Worm (Caenorhabditis elegans) whole organism, L4 larva: ENCODE measurements around the gene nhr-260.

Source experiments
- F10B5.3 ChIP-seq: sonication (generic microtip); optimal IDR thresholded peaks from 2 replicates; lab custom pipeline; 2016; ENCODE audit warnings: mild to moderate bottlenecking, missing genetic modification characterization, missing compliant biosample characterization
- F26F4.8 ChIP-seq: fragments of 200-800 bp; sonication (Bioruptor generic); conservative IDR thresholded peaks from 2 replicates; pipeline ENCODE4 v1.3.6; 2022; ENCODE audit warnings: missing genetic modification characterization, missing compliant biosample characterization
- F44E2.7 ChIP-seq: fragments of 200-800 bp; sonication (Bioruptor generic); IDR thresholded peaks from 2 replicates; pipeline ENCODE4 v2.1.2; 2022; ENCODE audit warnings: missing genetic modification characterization, missing compliant biosample characterization
- R02D3.7 ChIP-seq: fragments of 150-350 bp; sonication (generic microtip); optimal IDR thresholded peaks from 3 replicates; lab custom pipeline; 2014; ENCODE audit warnings: missing biosample characterization, missing genetic modification characterization
- T26A8.4 ChIP-seq: fragments of 200-800 bp; sonication (Bioruptor generic); IDR thresholded peaks from 2 replicates; pipeline ENCODE4 v1.3.6; 2022; ENCODE audit warnings: missing genetic modification characterization, missing compliant biosample characterization
- Y105C5A.15 ChIP-seq: fragments of 200-800 bp; sonication (Bioruptor generic); IDR thresholded peaks from 2 replicates; pipeline ENCODE4 v1.3.6; 2022; ENCODE audit warnings: missing genetic modification characterization, missing compliant biosample characterization
- Y48G9A.11 ChIP-seq: fragments of 200-800 bp; sonication (Bioruptor generic); IDR thresholded peaks from 2 replicates; pipeline ENCODE4 v1.3.6; 2022; ENCODE audit warnings: missing genetic modification reagents, missing genetic modification characterization, missing compliant biosample characterization
- Y75B8A.6 ChIP-seq: fragments of 200-800 bp; sonication (Bioruptor generic); IDR thresholded peaks from 2 replicates; pipeline ENCODE4 v1.3.6; 2022; ENCODE audit warnings: missing genetic modification reagents, missing genetic modification characterization, missing compliant biosample characterization
- ama-1 ChIP-seq: fragments of 150-350 bp; optimal IDR thresholded peaks from 2 replicates; lab custom pipeline; 2014; ENCODE audit warnings: inconsistent platforms, mixed read lengths
- arid-1 ChIP-seq: fragments of 200-800 bp; sonication (Bioruptor generic); conservative IDR thresholded peaks from 2 replicates; pipeline ENCODE4 v1.3.6; 2022; ENCODE audit warnings: missing genetic modification reagents, missing genetic modification characterization, missing compliant biosample characterization
- ceh-28 ChIP-seq: fragments of 150-350 bp; optimal IDR thresholded peaks from 2 replicates; lab custom pipeline; 2014; ENCODE audit warnings: missing biosample characterization, missing genetic modification reagents, missing genetic modification characterization
- ces-1 ChIP-seq: fragments of 150-350 bp; sonication (generic microtip); optimal IDR thresholded peaks from 4 replicates; lab custom pipeline; 2014; ENCODE audit warnings: missing biosample characterization, missing genetic modification reagents, missing genetic modification characterization
- cey-2 ChIP-seq: sonication (generic microtip); optimal IDR thresholded peaks from 3 replicates; lab custom pipeline; 2017; ENCODE audit warnings: missing genetic modification characterization, mild to moderate bottlenecking, missing compliant biosample characterization, antibody characterized with exemption, borderline replicate concordance; ENCODE audit not compliant: insufficient read depth
- daf-16 ChIP-seq, 3 experiments: sonication (generic microtip); optimal IDR thresholded peaks; 2 replicates each; lab custom pipeline; 2016 to 2017; ENCODE audit warnings: missing genetic modification characterization in 3 of 3, missing genetic modification reagents in 3 of 3, mild to moderate bottlenecking in 2 of 3, missing compliant biosample characterization in 2 of 3, missing biosample characterization in 1 of 3, moderate library complexity in 1 of 3
- daf-19 ChIP-seq: fragments of 200-800 bp; sonication (Bioruptor generic); conservative IDR thresholded peaks from 2 replicates; pipeline ENCODE4 v1.3.6; 2022; ENCODE audit warnings: missing genetic modification characterization, missing compliant biosample characterization
- dmd-6 ChIP-seq: fragments of 200-800 bp; sonication (Bioruptor generic); IDR thresholded peaks from 2 replicates; pipeline ENCODE4 v1.3.6; 2022; ENCODE audit warnings: missing genetic modification reagents, missing genetic modification characterization, missing compliant biosample characterization
- egl-43 ChIP-seq: fragments of 200-800 bp; sonication (Bioruptor generic); IDR thresholded peaks from 2 replicates; pipeline ENCODE4 v1.3.6; 2022; ENCODE audit warnings: missing genetic modification reagents, missing genetic modification characterization, missing compliant biosample characterization
- fkh-10 ChIP-seq: fragments of 150-350 bp; optimal IDR thresholded peaks from 2 replicates; lab custom pipeline; 2014; ENCODE audit warnings: missing biosample characterization, missing genetic modification reagents, missing genetic modification characterization
- jun-1 ChIP-seq: fragments of 150-350 bp; optimal IDR thresholded peaks from 2 replicates; lab custom pipeline; 2014; ENCODE audit warnings: missing biosample characterization, missing genetic modification reagents, missing genetic modification characterization
- lin-15B ChIP-seq: fragments of 150-350 bp; sonication (generic microtip); optimal IDR thresholded peaks from 3 replicates; lab custom pipeline; 2014; ENCODE audit warnings: missing biosample characterization, missing genetic modification characterization
- lin-38 ChIP-seq: fragments of 200-800 bp; sonication (Bioruptor generic); IDR thresholded peaks from 2 replicates; pipeline ENCODE4 v1.3.6; 2022; ENCODE audit warnings: missing genetic modification reagents, missing genetic modification characterization, missing compliant biosample characterization
- lin-39 ChIP-seq: fragments of 150-350 bp; optimal IDR thresholded peaks from 2 replicates; lab custom pipeline; 2014; ENCODE audit warnings: missing biosample characterization, missing genetic modification reagents, missing genetic modification characterization
- lir-3 ChIP-seq: sonication (generic microtip); optimal IDR thresholded peaks from 2 replicates; lab custom pipeline; 2016; ENCODE audit warnings: mild to moderate bottlenecking, missing genetic modification characterization, missing compliant biosample characterization
- lsy-2 ChIP-seq, 2 experiments: fragments of 150-350 bp in 1 of 2; sonication (generic microtip) in 1 of 2; optimal IDR thresholded peaks; 2 replicates each; lab custom pipeline; 2014 to 2017; ENCODE audit warnings: missing biosample characterization in 2 of 2, missing genetic modification characterization in 2 of 2
- mep-1 ChIP-seq: fragments of 150-350 bp; sonication (generic microtip); optimal IDR thresholded peaks from 3 replicates; lab custom pipeline; 2014; ENCODE audit warnings: missing biosample characterization, missing genetic modification characterization
- mes-2 ChIP-seq: sonication (generic microtip); optimal IDR thresholded peaks from 2 replicates; lab custom pipeline; 2016; ENCODE audit warnings: missing genotype, mild to moderate bottlenecking, missing genetic modification characterization, missing compliant biosample characterization; ENCODE audit not compliant: poor library complexity, severe bottlenecking
- mxl-2 ChIP-seq: fragments of 200-800 bp; sonication (Bioruptor generic); conservative IDR thresholded peaks from 2 replicates; pipeline ENCODE4 v1.3.6; 2022; ENCODE audit warnings: missing genetic modification reagents, missing genetic modification characterization, missing compliant biosample characterization
- nhr-11 ChIP-seq: fragments of 150-350 bp; optimal IDR thresholded peaks from 2 replicates; lab custom pipeline; 2014; ENCODE audit warnings: missing biosample characterization, missing genetic modification characterization
- nhr-25 ChIP-seq: sonication (generic microtip); optimal IDR thresholded peaks from 2 replicates; lab custom pipeline; 2017; ENCODE audit warnings: missing genetic modification characterization, mild to moderate bottlenecking, missing compliant biosample characterization, antibody characterized with exemption, moderate library complexity, borderline replicate concordance; ENCODE audit not compliant: insufficient read depth
- nhr-28 ChIP-seq: fragments of 150-350 bp; optimal IDR thresholded peaks from 2 replicates; lab custom pipeline; 2014; ENCODE audit warnings: missing biosample characterization, missing genetic modification characterization
- pqm-1 ChIP-seq: sonication (generic microtip); optimal IDR thresholded peaks from 2 replicates; lab custom pipeline; 2017; ENCODE audit warnings: missing biosample characterization, missing genetic modification characterization
- sdz-12 ChIP-seq: fragments of 200-800 bp; sonication (Bioruptor generic); optimal IDR thresholded peaks from 2 replicates; lab custom pipeline; 2018; ENCODE audit warnings: mild to moderate bottlenecking, missing genetic modification characterization, missing compliant biosample characterization
- spr-3 ChIP-seq: fragments of 200-800 bp; sonication (Bioruptor generic); optimal IDR thresholded peaks from 2 replicates; lab custom pipeline; 2018; ENCODE audit warnings: mild to moderate bottlenecking, missing genetic modification characterization, missing compliant biosample characterization
- tag-97 ChIP-seq: fragments of 200-800 bp; sonication (Bioruptor generic); IDR thresholded peaks from 2 replicates; pipeline ENCODE4 v1.3.6; 2022; ENCODE audit warnings: missing genetic modification characterization, missing compliant biosample characterization
- unc-130 ChIP-seq: sonication (generic microtip); optimal IDR thresholded peaks from 2 replicates; lab custom pipeline; 2016; ENCODE audit warnings: missing genetic modification reagents, missing genetic modification characterization, missing compliant biosample characterization
- unc-62 ChIP-seq, 3 experiments: fragments of 150-350 bp in 1 of 3; sonication (generic microtip); optimal IDR thresholded peaks in 2 of 3; peaks in 1 of 3; 1 replicate in 1 of 3; 2 replicates in 2 of 3; lab custom pipeline; 2014 to 2017; ENCODE audit warnings: missing biosample characterization in 3 of 3, missing genetic modification characterization in 3 of 3, missing genetic modification reagents in 3 of 3, missing genotype in 1 of 3
- zfp-2 ChIP-seq: sonication (generic microtip); optimal IDR thresholded peaks from 2 replicates; lab custom pipeline; 2016; ENCODE audit warnings: mild to moderate bottlenecking, missing genetic modification characterization, missing compliant biosample characterization
- ztf-7 ChIP-seq: fragments of 150-350 bp; optimal IDR thresholded peaks from 2 replicates; lab custom pipeline; 2014; ENCODE audit warnings: missing biosample characterization, missing genetic modification characterization

Gene nhr-260

DNA sequence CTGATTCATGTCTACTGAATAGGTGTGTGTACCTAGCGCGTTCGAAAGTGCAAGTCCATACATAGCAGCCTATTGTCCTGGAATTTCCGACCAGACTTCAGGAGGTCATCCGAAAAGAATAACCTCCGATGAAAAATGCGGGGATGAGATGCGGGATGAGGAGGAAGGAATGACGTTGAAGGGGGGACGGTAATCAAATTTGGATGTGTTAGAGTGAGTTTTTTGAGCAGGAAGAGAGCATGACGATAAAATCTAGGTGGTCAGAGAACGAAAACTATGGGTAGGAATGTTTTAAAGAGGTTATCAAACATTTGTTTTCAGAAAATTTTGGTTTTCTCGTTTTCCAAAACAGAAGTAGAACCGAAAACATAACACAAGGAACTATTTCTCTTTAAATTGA, 25.4 kb downstream of the nhr-260 start:
- TF ChIP-seq ces-1 (GFP tag; lab: Kevin White, UChicago) (peak; percentile 52), fkh-10 (peak; percentile 73), tag-97 (GFP tag; lab: Robert Waterston, UW) (no peak)

DNA sequence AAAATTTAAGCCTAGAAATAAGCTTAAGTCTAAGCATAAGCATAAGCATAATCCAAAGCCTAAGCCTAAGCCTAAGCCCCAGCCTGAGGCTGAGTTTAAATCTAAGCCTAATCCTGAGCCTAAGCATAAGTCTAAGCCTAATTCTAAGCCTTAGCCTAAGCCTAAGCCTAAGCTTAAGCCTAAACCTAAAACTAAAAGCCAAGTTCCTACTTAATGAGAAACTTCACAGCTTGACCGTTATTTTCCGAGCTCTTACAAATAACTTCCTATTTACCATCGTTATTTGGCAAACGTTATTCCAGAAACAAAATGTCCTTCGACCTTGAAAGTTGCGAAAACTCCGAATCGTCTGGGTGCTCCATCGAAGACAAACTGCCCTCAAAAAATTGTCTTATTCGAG, 29.7 kb downstream of the nhr-260 start, which contains the start of gene C38C3.4:
TSS of gene C38C3.4 (plus strand) at position 301 of the 400 bp plus-strand sequence.
- TF ChIP-seq lin-15B (tag; lab: Kevin White, UChicago) (no peak), zfp-2 (tag; lab: Kevin White, UChicago) (no peak), ztf-7 (tag; lab: Kevin White, UChicago) (no peak), sdz-12 (no peak), nhr-28 (tag; lab: Kevin White, UChicago) (no peak), F44E2.7 (no peak), F10B5.3 (no peak), daf-16 (GFP tag; optimal IDR thresholded peaks at IDR 0.05; lab: Kevin White, UChicago) (no peak), daf-16 (tag; optimal IDR thresholded peaks at IDR 0.05; lab: Kevin White, UChicago) (no peak), lin-39 (no peak), mxl-2 (GFP tag; lab: Robert Waterston, UW) (no peak), daf-19 (GFP tag; lab: Robert Waterston, UW) (no peak), mes-2 (tag; lab: Kevin White, UChicago) (no peak), nhr-25 (tag; lab: Kevin White, UChicago) (no peak), arid-1 (no peak)

DNA sequence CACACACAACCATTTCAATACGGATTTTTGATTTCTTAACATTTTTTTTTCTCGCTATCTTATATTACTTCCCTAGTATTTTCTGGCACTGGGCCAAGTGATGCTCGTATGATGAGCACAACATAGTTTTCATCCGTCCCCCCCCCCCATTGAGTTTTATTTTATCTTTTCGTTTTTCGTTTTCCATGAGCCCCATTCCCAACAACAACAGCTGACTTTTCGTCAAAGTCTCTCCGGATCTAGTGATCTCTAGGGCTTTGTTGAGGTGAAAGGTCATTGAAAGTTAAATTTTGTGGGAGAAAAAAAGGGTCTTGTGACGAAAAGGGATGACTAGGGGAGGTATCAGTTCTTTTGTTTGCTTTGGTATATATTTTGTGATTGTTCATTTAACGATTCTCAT, 30.6 kb downstream of the nhr-260 start:
- peak; percentile 39 for TF ChIP-seq nhr-11 (tag; lab: Kevin White, UChicago)
- no peak for TF ChIP-seq Y105C5A.15 (GFP tag; lab: Robert Waterston, UW)
- peak in 1 of 2 experiments; percentile 1 for TF ChIP-seq daf-16 (GFP tag; optimal IDR thresholded peaks at IDR 0.05; lab: Kevin White, UChicago)
- TF ChIP-seq daf-16 (tag; optimal IDR thresholded peaks at IDR 0.05; lab: Kevin White, UChicago), result no peak

DNA sequence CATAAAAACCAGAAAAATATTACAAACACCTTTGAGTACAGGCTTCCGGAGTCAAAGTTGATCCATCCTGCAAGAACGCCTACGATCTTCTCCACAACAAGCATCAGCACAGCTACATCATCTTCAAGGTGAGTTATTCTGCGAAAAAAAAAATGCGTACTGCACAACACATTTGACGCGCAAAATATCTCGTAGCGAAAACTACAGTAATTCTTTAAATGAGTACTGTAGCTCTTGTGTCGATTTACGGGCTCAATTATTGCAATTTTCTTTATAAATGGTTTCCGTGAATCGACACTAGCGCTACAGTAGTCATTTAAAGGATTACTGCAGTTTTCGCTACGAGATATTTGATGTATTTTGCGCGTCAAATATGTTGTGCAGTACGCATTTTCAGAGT, 34.6 kb downstream of the nhr-260 start:
- no peak for TF ChIP-seq pqm-1 (tag; lab: Kevin White, UChicago)
- peak; percentile 4 for TF ChIP-seq mes-2 (tag; lab: Kevin White, UChicago)
- TF ChIP-seq unc-130 (GFP tag; lab: Kevin White, UChicago), result no peak
- TF ChIP-seq ama-1 (lab: Kevin White, UChicago), result peak; percentile 21

DNA sequence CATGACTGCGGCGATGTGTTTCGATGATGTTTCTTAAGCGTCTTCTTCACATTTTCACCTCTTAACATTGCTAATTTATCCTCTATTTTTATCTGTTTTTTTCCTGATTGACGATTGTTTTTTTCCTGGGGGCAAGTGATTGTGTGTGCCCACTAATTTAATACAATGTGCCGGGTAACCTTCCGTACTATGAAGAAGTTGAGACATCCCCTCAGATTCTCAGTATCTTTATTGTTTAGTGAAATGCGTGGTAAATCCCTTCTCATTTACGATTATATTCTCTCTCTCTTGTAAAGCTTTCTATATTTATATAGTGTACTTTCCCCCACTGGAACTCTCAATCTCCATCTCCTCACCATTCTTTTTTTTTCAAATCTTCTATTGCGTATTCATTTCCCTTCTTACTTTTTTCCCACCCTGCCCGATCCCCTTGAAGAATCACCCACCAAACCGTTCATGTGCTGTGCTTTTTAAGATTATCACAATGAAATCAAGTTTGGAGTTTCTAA, 35.1 kb downstream of the nhr-260 start:
- 0 out of 2 replicates have a peak, but pooled peaks have one; percentile 16 for TF ChIP-seq Y105C5A.15 (GFP tag; lab: Robert Waterston, UW)
- peak; percentile 1 for TF ChIP-seq mep-1
- no peak for TF ChIP-seq lir-3 (tag; lab: Kevin White, UChicago)
- no peak for TF ChIP-seq pqm-1 (tag; lab: Kevin White, UChicago)
- peak; percentile 47; the same call in 1 of the 2 replicates for TF ChIP-seq lin-38
- TF ChIP-seq arid-1, result peak; percentile 36; the same call in 1 of the 2 replicates
- TF ChIP-seq, all 104 proteins: peak for 4

DNA sequence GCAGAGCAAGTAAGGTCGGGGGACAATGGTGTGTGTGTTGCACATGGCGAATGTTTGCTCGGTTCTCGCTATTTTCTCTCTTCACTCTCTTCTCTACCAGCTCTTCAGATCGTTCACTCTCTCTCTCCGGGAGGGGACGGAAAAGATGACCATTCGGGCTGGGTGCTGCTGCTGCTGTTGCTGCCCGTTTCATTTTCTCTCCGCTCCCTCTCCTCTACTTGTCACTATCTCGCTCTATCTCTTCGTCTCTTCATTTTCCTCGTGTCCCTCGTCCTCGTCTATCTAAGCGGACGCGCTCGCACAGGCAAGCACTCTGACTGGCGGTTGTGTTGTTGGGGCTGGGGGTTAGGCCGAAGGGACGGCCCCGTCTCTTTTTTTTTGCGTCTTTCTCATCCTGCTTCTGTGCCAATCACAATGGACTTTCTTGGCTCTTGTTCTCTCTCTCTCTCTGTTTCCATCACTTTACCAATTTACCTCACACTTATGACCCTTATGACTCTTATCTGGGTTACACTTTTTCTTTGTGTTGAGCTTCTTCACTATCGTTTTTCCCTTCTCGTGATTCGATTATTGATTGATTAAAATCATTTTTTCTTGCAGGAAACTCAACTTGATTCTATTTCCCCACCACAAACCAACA, 36.8 kb downstream of the nhr-260 start, which contains the start of the genes F53E2.2 and unc-60:
TSS of gene F53E2.2 (plus strand) at position 601 of the 640 bp plus-strand sequence.
TSS of gene unc-60 (plus strand) at position 601 of the 640 bp plus-strand sequence.
- TF ChIP-seq spr-3 (GFP tag; lab: Kevin White, UChicago) (no peak), F10B5.3 (no peak), Y48G9A.11 (GFP tag; lab: Robert Waterston, UW) (no peak), Y75B8A.6 (GFP tag; lab: Robert Waterston, UW) (no peak), dmd-6 (peak; percentile 47; the same call in 1 of the 2 replicates), F26F4.8 (GFP tag; lab: Robert Waterston, UW) (no peak), egl-43 (peak; percentile 74; the same call in 1 of the 2 replicates), unc-62 (GFP tag; optimal IDR thresholded peaks at IDR 0.05 in 1 of 2; lab: Kevin White, UChicago) (peak in 1 of 2 experiments; percentile 92), unc-62 (tag; optimal IDR thresholded peaks at IDR 0.05; lab: Kevin White, UChicago) (no peak), arid-1 (no peak), ama-1 (lab: Kevin White, UChicago) (no peak), ceh-28 (no peak), T26A8.4 (GFP tag; lab: Robert Waterston, UW) (peak; percentile 59), R02D3.7 (tag; lab: Kevin White, UChicago) (no peak), jun-1 (tag; lab: Kevin White, UChicago) (no peak), Y105C5A.15 (GFP tag; lab: Robert Waterston, UW) (no peak), fkh-10 (no peak), cey-2 (no peak), lsy-2 (tag; optimal IDR thresholded peaks at IDR 0.05; lab: Kevin White, UChicago) (peak; percentile 29 to 50)
